Fruit fly (Drosophila melanogaster): ENCODE results near the gene CG12219.
A peak's percentile ranks its signal among the peaks of the same experiment; 100 is the strongest.

Gene CG12219

DNA sequence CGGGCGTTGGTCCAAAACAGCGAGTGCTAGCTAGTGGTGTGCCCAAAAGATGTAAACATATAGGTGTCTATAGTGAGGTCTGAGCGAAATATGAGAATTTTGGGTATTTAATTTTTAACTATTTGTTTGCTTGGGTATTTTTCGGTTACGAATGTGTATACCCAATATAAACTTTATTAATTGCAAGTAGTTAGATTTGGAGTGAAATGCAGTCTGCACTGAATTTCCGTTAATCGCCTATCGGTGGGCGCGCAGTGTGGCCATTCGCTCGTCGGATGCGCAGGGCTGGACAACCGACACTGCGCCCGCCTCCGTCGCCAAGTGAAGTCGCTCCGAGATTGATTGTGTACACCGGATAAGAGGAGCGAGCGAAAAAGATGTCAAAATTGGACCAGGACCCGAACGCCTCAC lies 6.0 kb downstream of the CG12219 start, which contains the start of the genes CG15891 and CG3815 (continued):
- TF ChIP-seq Lhr (GFP tag; optimal IDR thresholded peaks at IDR 0.05) (peak; percentile 17), CG11695 (GFP tag; IDR thresholded peaks at IDR 0.05) (no peak), danr (GFP tag; IDR thresholded peaks at IDR 0.05) (no peak), da (GFP tag; optimal IDR thresholded peaks at IDR 0.05) (no peak), gfzf (GFP tag; optimal IDR thresholded peaks at IDR 0.05) (peak; percentile 64), Asciz (GFP tag; optimal IDR thresholded peaks at IDR 0.05) (no peak), CG30403 (GFP tag; optimal IDR thresholded peaks at IDR 0.05) (peak; percentile 61), B-H2 (GFP tag; optimal IDR thresholded peaks at IDR 0.05) (no peak), mld (GFP tag; IDR thresholded peaks at IDR 0.05; ENCODE audit: partially characterized antibody) (no peak), CG17912 (GFP tag; optimal IDR thresholded peaks at IDR 0.05) (no peak), CG10979 (tag; optimal IDR thresholded peaks at IDR 0.05) (peak; percentile 48), Hmr (GFP tag; optimal IDR thresholded peaks at IDR 0.05) (no peak), Doc2 (GFP tag; IDR thresholded peaks at IDR 0.05) (no peak), CG6854 (GFP tag; optimal IDR thresholded peaks at IDR 0.05) (no peak), CG9727 (GFP tag; optimal IDR thresholded peaks at IDR 0.05) (peak; percentile 52), Trl (optimal IDR thresholded peaks at IDR 0.05) (no peak), Trl (GFP tag; optimal IDR thresholded peaks at IDR 0.05) (peak; percentile 49), CG34376 (GFP tag; optimal IDR thresholded peaks at IDR 0.05) (peak; percentile 67), CG15073 (GFP tag; optimal IDR thresholded peaks at IDR 0.05) (no peak), Lim3 (GFP tag; IDR thresholded peaks at IDR 0.05) (no peak), Hr78 (GFP tag; optimal IDR thresholded peaks at IDR 0.05) (no peak), CG12104 (GFP tag; optimal IDR thresholded peaks at IDR 0.05) (peak; percentile 17), Rfx (GFP tag; IDR thresholded peaks at IDR 0.05) (peak; percentile 76), insv (GFP tag; optimal IDR thresholded peaks at IDR 0.05) (peak in 1 of 2 experiments; percentile 61), Antp (GFP tag; optimal IDR thresholded peaks at IDR 0.05) (peak; percentile 22), D (optimal IDR thresholded peaks at IDR 0.05) (no peak), D (GFP tag; optimal IDR thresholded peaks at IDR 0.05) (no peak), CG11085 (GFP tag; IDR thresholded peaks at IDR 0.05) (peak; percentile 30; the same call in 1 of the 2 replicates), kni (GFP tag; optimal IDR thresholded peaks at IDR 0.05) (no peak), lab (GFP tag; optimal IDR thresholded peaks at IDR 0.05) (no peak), CG17568 (GFP tag; optimal IDR thresholded peaks at IDR 0.05) (no peak), jumu (GFP tag; optimal IDR thresholded peaks at IDR 0.05) (peak; percentile 40), Dfd (GFP tag; optimal IDR thresholded peaks at IDR 0.05) (no peak), CG1832 (GFP tag; optimal IDR thresholded peaks at IDR 0.05) (no peak), vfl (GFP tag; optimal IDR thresholded peaks at IDR 0.05) (no peak), row (GFP tag; IDR thresholded peaks at IDR 0.05) (peak; percentile 93), zen (tag; optimal IDR thresholded peaks at IDR 0.05) (peak; percentile 29), CG2116 (GFP tag; optimal IDR thresholded peaks at IDR 0.05) (peak; percentile 64), Awh (GFP tag; IDR thresholded peaks at IDR 0.05) (no peak), CG15479 (GFP tag; optimal IDR thresholded peaks at IDR 0.05) (no peak), Ada2b (GFP tag; IDR thresholded peaks at IDR 0.05) (peak; percentile 25; the same call in 1 of the 2 replicates), gro (GFP tag; optimal IDR thresholded peaks at IDR 0.05) (peak; percentile 18), Dip3 (GFP tag; optimal IDR thresholded peaks at IDR 0.05) (peak; percentile 48), jing (GFP tag; optimal IDR thresholded peaks at IDR 0.05) (no peak), CG8478 (optimal IDR thresholded peaks at IDR 0.05) (no peak), MBD-R2 (GFP tag; IDR thresholded peaks at IDR 0.05) (peak; percentile 93), Mes4 (GFP tag; optimal IDR thresholded peaks at IDR 0.05) (no peak), ham (GFP tag; IDR thresholded peaks at IDR 0.05) (0 out of 2 replicates have a peak, but pooled peaks have one; percentile 8), dan (GFP tag; IDR thresholded peaks at IDR 0.05) (no peak), CG8765 (GFP tag; IDR thresholded peaks at IDR 0.05) (0 out of 2 replicates have a peak, but pooled peaks have one; percentile 27), cwo (GFP tag; optimal IDR thresholded peaks at IDR 0.05) (no peak), odd (GFP tag; optimal IDR thresholded peaks at IDR 0.05) (no peak)
